Fruit fly (Drosophila melanogaster) whole organism, larva: ENCODE results near the gene CG1074.
A peak's percentile ranks its signal among the peaks of the same experiment; 100 is the strongest.

Source experiments
- noc ChIP-seq: fragments of 200-800 bp; sonication (Bioruptor generic); optimal IDR thresholded peaks from 3 replicates; lab custom pipeline; 2019; ENCODE audit warnings: missing biosample characterization, mild to moderate bottlenecking, missing genetic modification characterization, moderate library complexity

The CG1074 gene

DNA sequence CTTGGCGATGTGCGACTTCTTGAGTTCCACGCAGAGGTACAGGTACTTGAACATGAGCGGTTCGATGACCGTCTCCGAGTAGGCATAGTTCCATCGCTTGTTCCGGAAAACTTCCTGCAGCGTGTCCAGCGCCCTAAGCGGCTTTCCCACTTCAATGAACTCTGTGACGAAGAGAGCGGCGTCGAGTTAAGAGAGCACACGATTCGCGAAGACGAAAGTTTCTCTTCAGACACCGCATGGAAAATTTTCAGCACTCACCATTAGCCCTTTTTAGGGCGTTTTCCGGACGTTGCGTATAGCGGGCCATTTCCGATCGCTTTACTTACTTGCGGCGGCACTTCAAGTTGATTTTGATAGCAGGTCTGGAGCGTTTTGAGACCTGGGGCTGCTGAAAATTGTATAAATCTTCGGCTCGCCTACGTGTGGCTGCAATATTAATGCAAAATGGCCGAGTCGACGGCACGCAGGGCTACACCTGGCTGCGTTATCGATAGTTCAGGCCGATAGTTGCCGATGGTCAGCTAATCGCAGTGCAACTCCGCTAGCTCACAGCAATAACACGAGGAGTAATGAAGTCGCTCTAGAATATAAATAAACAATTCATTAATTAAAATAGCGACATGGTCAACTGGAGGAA is at the start of gene CG1074, which contains the start of gene eIF3a:
CG1074 (plus strand) TSS at position 525 of the 637 bp plus-strand sequence.
eIF3a (minus strand) TSS at position 455 of the 637 bp plus-strand sequence.
- peak; percentile 64 for TF ChIP-seq noc (tag; lab: Kevin White, UChicago)

DNA sequence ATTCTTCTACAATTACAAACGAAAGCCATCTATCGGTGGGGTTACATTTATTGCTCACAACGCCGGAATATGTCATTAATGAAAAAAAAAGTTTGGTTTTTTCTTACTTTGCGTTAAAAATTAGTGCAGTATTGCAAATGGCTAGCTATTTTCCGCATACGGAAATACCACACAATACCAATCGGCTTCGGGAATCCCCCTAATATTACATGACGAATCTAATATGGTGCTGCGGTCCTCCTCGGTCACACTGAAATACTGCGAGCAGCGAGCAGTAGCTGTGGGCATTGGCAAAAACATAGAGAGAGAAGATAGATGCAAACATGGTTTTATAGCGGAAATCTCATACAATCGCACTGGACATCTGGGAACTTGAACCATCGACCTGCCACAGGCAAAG is 46.3 kb upstream of the CG1074 start, which contains the start of gene tub:
tub (plus strand) TSS at position 253 of the 400 bp plus-strand sequence.
- peak; percentile 31 for TF ChIP-seq noc (tag; lab: Kevin White, UChicago)

DNA sequence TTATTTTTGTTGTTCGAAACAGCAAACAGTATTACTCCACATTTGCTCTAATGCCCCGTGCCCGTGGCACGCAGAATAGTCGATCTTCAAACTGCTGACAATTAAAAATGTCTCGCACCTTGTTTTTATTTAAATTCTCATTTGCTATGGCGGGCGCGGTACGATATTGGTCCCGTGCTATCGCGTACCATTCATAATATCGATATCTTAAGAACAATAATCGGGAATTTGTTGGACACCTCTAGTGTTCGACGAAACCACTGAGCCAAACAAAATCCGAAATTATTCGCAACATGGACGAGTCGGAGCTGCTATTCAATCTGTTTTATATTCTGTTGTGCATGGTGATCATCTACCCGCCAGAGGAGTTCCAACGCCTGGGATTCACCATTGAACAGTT is 43.6 kb upstream of the CG1074 start, which contains the start of gene CG14646:
CG14646 (plus strand) TSS at position 234 of the 400 bp plus-strand sequence.
- no peak for TF ChIP-seq noc (tag; lab: Kevin White, UChicago)

DNA sequence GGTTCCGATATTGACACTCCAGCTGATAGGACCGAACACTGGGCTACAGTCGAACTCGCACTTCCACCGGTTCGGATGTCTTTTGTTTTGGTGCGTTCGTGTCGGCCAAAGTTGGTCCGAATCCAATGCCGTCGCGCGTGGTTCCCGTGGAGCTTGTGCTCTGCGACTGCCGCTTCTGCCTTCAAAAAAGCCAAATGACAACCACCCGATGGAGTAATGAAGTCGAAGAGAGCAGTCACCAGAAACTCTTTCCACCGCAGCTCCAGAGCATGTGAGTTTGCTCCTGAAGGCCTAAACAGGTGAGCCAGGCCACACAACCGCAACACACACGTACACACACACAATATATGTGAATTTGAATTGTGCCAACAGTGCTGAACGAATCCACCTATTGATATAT is 39.6 kb upstream of the CG1074 start, which contains the start of gene CG34112:
CG34112 (minus strand) TSS at position 143 of the 400 bp plus-strand sequence.
- TF ChIP-seq noc (tag; lab: Kevin White, UChicago): no peak

DNA sequence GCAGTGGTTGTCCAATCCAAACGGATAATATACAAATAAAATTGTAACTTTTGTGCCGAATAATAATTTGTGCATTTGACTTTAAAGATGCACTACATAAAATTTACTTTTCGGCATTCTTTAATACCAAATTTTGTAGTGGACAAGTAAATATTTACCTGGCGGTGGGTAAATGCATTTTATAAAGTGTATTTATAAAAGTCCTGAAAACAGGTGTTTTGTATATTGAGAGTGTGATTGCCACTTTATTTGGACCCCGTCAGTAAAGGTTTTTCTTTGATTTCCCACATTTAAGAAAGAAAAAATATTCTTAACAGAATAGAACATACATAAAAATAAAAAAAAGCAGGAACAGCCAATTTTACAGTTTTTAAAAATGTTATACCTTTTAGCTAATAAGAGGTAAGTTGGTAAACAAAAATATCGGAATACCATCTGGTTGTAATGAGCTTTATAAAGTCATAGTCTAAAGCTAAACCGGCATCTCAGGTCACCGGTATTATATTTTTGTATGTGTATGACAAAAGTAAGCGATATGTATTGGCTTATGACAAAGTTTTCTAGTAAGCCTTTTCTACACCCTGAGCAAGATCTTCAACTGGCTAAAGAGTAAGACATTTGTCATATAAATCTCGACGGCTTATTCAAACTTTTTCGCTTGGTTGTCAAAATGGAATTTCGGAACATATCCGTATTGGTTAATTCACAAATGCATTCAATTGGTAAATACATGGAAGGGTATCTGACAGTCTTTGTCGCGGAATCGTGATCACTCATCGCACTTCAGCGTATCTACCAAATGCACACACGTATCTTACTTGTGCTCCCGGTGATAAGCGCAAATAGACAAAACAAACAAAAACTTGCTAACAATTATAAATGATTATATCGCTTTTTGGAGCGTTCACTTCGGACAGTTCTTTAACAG is 38.8 kb upstream of the CG1074 start:
- TF ChIP-seq noc (tag; lab: Kevin White, UChicago): peak; percentile 96

DNA sequence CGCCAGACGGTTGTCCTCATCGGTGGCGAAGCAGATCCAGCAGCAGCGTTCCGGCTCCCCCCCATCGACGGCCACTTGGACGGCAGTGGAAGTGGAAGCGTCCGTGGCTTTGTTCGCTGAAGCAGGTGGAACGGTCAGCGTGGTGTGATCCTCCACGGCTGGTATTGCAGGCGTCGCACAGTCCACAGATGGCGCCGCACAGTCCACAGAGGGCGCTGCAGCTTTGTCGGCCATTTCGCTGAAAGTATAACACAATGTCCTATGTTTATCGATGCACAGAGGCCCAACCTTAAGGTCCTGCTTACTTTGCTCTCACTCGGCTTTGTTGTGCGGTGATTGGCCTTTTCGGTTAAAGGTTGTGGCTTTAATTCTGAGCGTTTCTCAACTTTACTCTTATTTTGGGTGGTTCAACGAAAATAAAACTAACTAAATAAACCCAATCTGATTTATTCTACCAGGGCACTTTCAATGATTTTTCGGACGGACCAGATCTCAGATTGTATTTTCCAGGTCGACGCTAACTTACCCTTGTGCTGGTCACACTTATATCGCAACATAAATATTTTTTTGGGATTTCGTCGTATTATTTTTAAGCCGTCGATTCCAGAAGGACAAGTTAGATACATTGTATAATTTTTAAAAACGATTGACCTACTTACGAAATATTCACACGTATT is 36.2 kb upstream of the CG1074 start, which contains the start of gene CG9855:
CG9855 (minus strand) TSS at position 473 of the 677 bp plus-strand sequence.
- TF ChIP-seq noc (tag; lab: Kevin White, UChicago): no peak

DNA sequence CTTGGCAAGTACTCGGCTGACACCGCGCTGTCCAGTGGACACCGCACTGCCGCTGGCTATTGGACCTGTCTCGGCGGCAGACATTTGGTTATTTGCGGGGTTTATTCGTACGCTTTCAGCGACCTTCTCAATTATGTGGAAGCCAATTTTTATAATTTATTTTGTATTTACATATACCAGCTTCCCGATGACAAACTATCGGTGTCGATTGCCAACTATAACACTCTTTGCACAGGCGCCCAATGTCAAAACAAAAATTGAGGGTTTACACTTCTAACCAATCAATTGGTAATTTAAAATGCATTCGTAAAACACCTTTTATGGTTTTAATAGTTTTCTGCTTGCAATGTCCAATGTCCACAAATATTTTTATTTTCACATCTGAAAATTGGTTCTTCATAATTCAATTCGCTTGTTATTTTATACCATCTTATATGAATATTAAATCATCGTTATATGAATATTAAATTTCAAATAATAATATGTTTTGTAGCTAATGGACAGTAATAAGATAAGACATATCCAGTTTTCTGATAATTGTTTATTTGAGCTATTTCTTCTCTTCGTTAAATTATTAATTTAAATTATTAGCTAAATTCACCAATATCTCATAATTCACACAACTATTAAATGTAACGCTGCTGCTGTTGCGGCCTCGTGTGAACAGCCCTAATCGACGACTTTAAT is 33.8 kb upstream of the CG1074 start:
- no peak for TF ChIP-seq noc (tag; lab: Kevin White, UChicago)

DNA sequence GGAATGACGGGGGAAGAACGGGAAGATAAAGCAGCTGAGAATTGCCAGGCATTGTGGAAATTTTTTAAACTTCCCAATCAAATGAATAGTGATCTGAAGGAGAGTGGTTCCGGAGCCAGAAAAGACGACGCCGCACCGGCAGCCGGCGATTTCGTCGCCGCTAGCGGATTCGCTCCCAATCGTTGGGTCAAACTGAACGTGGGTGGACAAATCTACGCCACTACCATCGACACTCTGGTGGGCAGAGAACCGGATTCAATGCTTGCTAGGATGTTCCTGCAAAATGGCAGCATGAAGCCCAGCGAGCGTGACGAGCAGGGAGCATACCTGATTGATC is 33.3 kb upstream of the CG1074 start, which contains the start of gene CG14647:
CG14647 (plus strand) TSS at position 14 of the 337 bp plus-strand sequence.
- no peak for TF ChIP-seq noc (tag; lab: Kevin White, UChicago)

DNA sequence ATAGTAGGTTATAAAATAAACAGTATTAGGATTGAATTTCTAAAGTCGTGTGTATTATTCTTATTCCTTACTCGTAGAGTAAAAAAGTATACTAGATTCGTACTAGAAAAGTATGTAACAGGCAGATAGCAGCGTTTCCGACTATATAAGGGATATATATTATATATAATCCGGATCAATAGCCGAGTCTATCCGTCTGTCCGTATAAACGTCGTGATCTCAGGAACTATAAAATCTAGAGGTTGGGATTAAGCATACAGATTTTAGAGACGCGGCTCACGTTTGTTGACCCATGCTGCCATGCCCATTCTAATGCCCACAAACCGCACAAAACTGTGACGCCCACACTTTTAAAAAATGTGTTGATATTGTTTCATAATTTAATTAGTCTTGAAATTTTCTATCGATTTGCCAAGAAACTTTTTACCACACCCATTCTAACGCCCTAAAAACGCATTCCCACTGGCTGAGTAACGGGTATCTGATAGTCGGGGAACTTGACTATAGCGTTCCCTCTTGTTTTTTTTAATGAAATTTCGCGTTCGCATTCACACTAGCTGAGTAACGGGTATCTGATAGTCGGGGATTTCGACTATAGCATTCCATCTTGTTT is 31.7 kb upstream of the CG1074 start, which contains the start of gene CG9853:
CG9853 (minus strand) TSS at position 51 of the 613 bp plus-strand sequence.
- no peak for TF ChIP-seq noc (tag; lab: Kevin White, UChicago)

DNA sequence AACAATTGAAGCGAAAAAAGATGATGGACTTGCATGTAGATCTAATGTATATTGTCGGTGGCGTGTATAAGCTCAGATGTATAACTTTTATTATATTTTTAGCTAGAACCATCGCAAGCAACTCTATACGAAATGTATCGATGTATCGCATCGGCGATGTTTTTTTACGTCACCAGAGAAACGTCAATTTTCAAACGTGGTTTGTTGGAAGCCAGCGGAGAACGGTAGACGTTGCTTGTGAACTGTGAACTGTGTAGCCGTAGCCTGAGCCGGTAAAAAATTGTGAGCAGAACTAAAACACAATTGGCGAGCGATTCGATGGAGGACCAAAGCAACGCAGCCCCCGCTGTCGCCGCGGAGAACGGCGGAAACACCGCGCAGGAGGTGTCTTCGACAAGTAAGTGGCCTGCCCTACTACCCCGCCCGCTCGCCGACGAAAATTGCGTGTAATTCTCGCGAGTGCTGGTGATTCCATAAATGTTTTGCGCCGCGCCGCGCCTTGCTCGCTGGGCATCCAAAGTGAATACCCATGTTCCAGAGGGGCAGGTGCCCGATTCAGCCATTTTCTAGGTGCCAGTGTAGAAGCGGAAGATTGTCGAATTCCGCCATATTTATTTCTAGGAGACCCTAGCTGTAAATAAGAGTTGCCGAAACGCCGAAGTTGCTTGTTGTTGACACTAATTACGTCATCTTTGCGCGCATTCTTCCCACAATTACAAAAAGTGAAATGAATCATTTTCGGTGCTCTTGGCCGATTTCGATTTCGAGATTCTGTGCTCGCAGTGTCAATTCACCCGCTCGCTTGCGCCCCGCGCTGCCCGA is 30.7 kb upstream of the CG1074 start, which contains the start of gene lost:
lost (plus strand) TSS at position 193 of the 822 bp plus-strand sequence.
- no peak for TF ChIP-seq noc (tag; lab: Kevin White, UChicago)

DNA sequence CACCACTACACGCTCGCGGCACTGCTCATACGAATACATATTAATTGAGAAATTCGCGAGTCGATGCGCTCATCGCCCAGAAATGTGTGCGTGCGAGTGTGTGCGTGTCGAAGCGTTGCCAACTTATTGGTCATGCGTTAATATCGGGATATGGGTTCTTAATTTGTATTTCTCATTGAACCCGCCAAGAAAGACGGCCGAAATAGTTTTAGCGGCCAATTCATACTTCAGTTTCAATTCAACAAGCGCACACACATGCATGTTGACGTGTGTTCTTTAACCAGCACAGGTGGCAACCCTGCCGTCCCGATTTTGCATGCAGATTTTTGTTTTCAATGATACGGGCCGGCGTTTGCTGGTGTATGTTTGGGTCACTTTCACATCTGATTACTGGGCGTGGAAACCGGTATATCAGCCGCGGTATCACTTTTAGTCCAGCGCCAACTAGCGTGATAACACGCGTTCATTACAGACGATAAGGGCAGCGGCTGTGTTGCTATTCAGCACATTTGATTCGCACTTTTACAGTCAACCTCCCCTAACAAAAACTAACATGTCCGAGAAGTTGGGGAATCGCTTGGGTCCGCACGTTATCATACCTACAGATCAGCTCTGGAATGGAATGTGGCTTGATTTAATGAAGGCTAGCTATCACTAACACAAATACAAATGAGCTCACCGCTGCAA is 29.9 kb upstream of the CG1074 start:
- TF ChIP-seq noc (tag; lab: Kevin White, UChicago): peak; percentile 87

DNA sequence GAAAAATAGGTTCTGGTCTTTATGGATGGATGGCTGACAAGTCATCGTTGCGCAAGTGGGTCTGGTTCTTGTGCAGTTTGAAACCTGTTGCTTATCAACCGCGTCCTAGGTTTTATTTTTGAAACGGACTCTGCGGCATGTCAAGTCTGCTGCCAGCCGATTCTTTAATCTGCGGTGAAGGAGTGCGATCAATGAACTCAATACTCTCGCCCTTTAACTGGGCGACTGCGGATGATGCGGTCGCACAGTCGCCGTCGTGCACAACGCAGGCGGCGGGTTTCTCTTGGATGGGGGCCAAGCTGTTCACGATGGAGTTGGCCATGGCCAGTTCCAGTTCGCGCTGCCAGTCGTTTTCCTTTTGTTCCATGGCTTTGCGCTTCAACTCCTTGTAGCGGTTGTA is 26.4 kb upstream of the CG1074 start:
- TF ChIP-seq noc (tag; lab: Kevin White, UChicago): no peak

DNA sequence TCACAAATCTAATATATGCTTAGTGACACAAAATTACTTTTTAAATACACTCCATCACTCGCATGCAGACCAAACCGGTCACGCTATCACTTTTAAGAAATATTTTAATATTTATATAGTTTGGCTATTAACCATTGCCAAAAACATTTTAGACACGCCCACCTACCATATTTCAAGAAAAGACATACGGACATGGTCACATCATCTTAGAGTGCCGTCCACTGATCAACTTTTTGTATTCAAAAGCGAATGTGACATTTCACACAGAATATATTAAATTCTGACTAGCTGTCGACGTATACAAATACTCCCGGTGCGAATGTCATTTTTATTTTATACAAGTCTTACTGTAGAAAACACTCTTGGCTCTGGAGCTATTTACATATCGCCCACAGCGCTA is 17.6 kb upstream of the CG1074 start, which contains the start of gene CG31528:
CG31528 (plus strand) TSS at position 301 of the 400 bp plus-strand sequence.
- TF ChIP-seq noc (tag; lab: Kevin White, UChicago): no peak
